Fruit fly (Drosophila melanogaster) whole organism, embryonic: ENCODE measurements around the gene zye.

Source experiments
- Bteb2 ChIP-seq: fragments of 200-800 bp; sonication (Bioruptor generic); optimal IDR thresholded peaks from 2 replicates; lab custom pipeline; 2016; ENCODE audit warnings: missing biosample characterization, missing genetic modification characterization
- CG10209 ChIP-seq: fragments of 200-800 bp; sonication (Bioruptor generic); optimal IDR thresholded peaks from 3 replicates; lab custom pipeline; 2017; ENCODE audit warnings: missing biosample characterization, mild to moderate bottlenecking, missing genetic modification characterization, missing genetic modification reagents
- CG10431 ChIP-seq: fragments of 200-800 bp; sonication (Bioruptor generic); optimal IDR thresholded peaks from 3 replicates; lab custom pipeline; 2018; ENCODE audit warnings: missing biosample characterization, mild to moderate bottlenecking, missing genetic modification characterization
- CG11560 ChIP-seq: fragments of 200-800 bp; sonication (Bioruptor generic); IDR thresholded peaks from 3 replicates; pipeline ENCODE4 v1.3.6; 2022; ENCODE audit warnings: missing biosample characterization, missing genetic modification characterization
- CG13894 ChIP-seq: fragments of 200-800 bp; sonication (Bioruptor generic); optimal IDR thresholded peaks from 3 replicates; lab custom pipeline; 2018; ENCODE audit warnings: missing biosample characterization, mild to moderate bottlenecking, missing genetic modification characterization, moderate library complexity
- CG15011 ChIP-seq: fragments of 200-800 bp; sonication (Bioruptor generic); optimal IDR thresholded peaks from 3 replicates; lab custom pipeline; 2018; ENCODE audit warnings: missing biosample characterization, mild to moderate bottlenecking, missing genetic modification characterization
- CG15479 ChIP-seq: fragments of 200-800 bp; sonication (Bioruptor generic); optimal IDR thresholded peaks from 3 replicates; lab custom pipeline; 2019; ENCODE audit warnings: missing biosample characterization, mild to moderate bottlenecking, missing genetic modification characterization, moderate library complexity
- CG17385 ChIP-seq: fragments of 200-800 bp; sonication (Bioruptor generic); optimal IDR thresholded peaks from 3 replicates; lab custom pipeline; 2018; ENCODE audit warnings: missing biosample characterization, mild to moderate bottlenecking, missing genetic modification characterization
- CG18764 ChIP-seq: fragments of 200-800 bp; sonication (Bioruptor generic); optimal IDR thresholded peaks from 3 replicates; lab custom pipeline; 2016; ENCODE audit warnings: missing biosample characterization, missing genetic modification characterization
- CG32772 ChIP-seq: fragments of 200-800 bp; sonication (Bioruptor generic); IDR thresholded peaks from 2 replicates; pipeline ENCODE4 v1.3.6; 2022; ENCODE audit warnings: missing biosample characterization, missing genetic modification characterization
- CG34224 ChIP-seq: fragments of 200-800 bp; sonication (Bioruptor generic); IDR thresholded peaks from 3 replicates; pipeline ENCODE4 v1.3.6; 2022; ENCODE audit warnings: missing biosample characterization, missing genetic modification characterization; ENCODE audit not compliant: partially characterized antibody
- CG4617 ChIP-seq: fragments of 200-800 bp; sonication (Bioruptor generic); optimal IDR thresholded peaks from 3 replicates; lab custom pipeline; 2016; ENCODE audit warnings: missing biosample characterization, missing genetic modification characterization, borderline replicate concordance
- CG6272 ChIP-seq: fragments of 200-800 bp; sonication (Bioruptor generic); IDR thresholded peaks from 2 replicates; pipeline ENCODE4 v1.3.6; 2022; ENCODE audit warnings: missing biosample characterization, missing genetic modification characterization
- CG6765 ChIP-seq: fragments of 200-800 bp; sonication (Bioruptor generic); optimal IDR thresholded peaks from 3 replicates; lab custom pipeline; 2017; ENCODE audit warnings: missing biosample characterization, mild to moderate bottlenecking, missing genetic modification characterization
- CG6813 ChIP-seq: fragments of 200-800 bp; sonication (Bioruptor generic); optimal IDR thresholded peaks from 2 replicates; lab custom pipeline; 2017; ENCODE audit warnings: missing biosample characterization, missing genetic modification characterization, mild to moderate bottlenecking, moderate library complexity, missing genetic modification reagents
- CG7556 ChIP-seq: fragments of 200-800 bp; sonication (Bioruptor generic); optimal IDR thresholded peaks from 2 replicates; lab custom pipeline; 2017; ENCODE audit warnings: missing biosample characterization, mild to moderate bottlenecking, missing genetic modification characterization
- CG8924 ChIP-seq: fragments of 200-800 bp; optimal IDR thresholded peaks from 3 replicates; lab custom pipeline; 2019; ENCODE audit warnings: missing biosample characterization, mild to moderate bottlenecking, missing genetic modification characterization, moderate library complexity
- CG9609 ChIP-seq: fragments of 200-800 bp; sonication (Bioruptor generic); optimal IDR thresholded peaks from 3 replicates; lab custom pipeline; 2016; ENCODE audit warnings: missing biosample characterization, missing genetic modification characterization
- CkIIα-i1 ChIP-seq: fragments of 200-800 bp; sonication (Bioruptor generic); IDR thresholded peaks from 2 replicates; pipeline ENCODE4 v1.3.6; 2022; ENCODE audit warnings: missing biosample characterization, missing genetic modification characterization
- Drgx ChIP-seq: fragments of 200-800 bp; sonication (Bioruptor generic); IDR thresholded peaks from 2 replicates; pipeline ENCODE4 v1.3.6; 2022; ENCODE audit warnings: missing biosample characterization, missing genetic modification characterization
- Hsf ChIP-seq: fragments of 200-800 bp; sonication (Bioruptor generic); optimal IDR thresholded peaks from 3 replicates; lab custom pipeline; 2016; ENCODE audit warnings: missing biosample characterization, missing genetic modification characterization
- Lim3 ChIP-seq: fragments of 200-800 bp; sonication (Bioruptor generic); IDR thresholded peaks from 2 replicates; pipeline ENCODE4 v1.3.6; 2022; ENCODE audit warnings: missing biosample characterization, missing genetic modification characterization
- Max ChIP-seq: fragments of 200-800 bp; sonication (Bioruptor generic); optimal IDR thresholded peaks from 2 replicates; lab custom pipeline; 2016; ENCODE audit warnings: missing biosample characterization, mild to moderate bottlenecking, missing genetic modification characterization
- Mrtf ChIP-seq: fragments of 200-800 bp; sonication (Bioruptor generic); IDR thresholded peaks from 3 replicates; pipeline ENCODE4 v1.3.6; 2022; ENCODE audit warnings: missing biosample characterization, missing genetic modification characterization
- Sox100B ChIP-seq: fragments of 200-800 bp; sonication (Bioruptor generic); optimal IDR thresholded peaks from 3 replicates; lab custom pipeline; 2018; ENCODE audit warnings: missing biosample characterization, mild to moderate bottlenecking, missing genetic modification characterization
- Sry-β ChIP-seq: fragments of 200-800 bp; sonication (Bioruptor generic); optimal IDR thresholded peaks from 2 replicates; lab custom pipeline; 2018; ENCODE audit warnings: missing biosample characterization, mild to moderate bottlenecking, missing genetic modification characterization, moderate library complexity
- ci ChIP-seq: fragments of 200-800 bp; sonication (Bioruptor generic); IDR thresholded peaks from 3 replicates; pipeline ENCODE4 v1.3.6; 2022; ENCODE audit warnings: missing biosample characterization, missing genetic modification characterization
- crc ChIP-seq: fragments of 200-800 bp; sonication (Bioruptor generic); optimal IDR thresholded peaks from 2 replicates; lab custom pipeline; 2016; ENCODE audit warnings: missing biosample characterization, missing genetic modification characterization
- dimm ChIP-seq: fragments of 200-800 bp; sonication (Bioruptor generic); IDR thresholded peaks from 2 replicates; pipeline ENCODE4 v1.3.6; 2022; ENCODE audit warnings: missing biosample characterization, missing genetic modification characterization
- ewg ChIP-seq: fragments of 200-800 bp; sonication (Bioruptor generic); optimal IDR thresholded peaks from 3 replicates; lab custom pipeline; 2017; ENCODE audit warnings: mild to moderate bottlenecking, missing biosample characterization, missing genetic modification reagents, missing genetic modification characterization
- gcm2 ChIP-seq: fragments of 200-800 bp; sonication (Bioruptor generic); optimal IDR thresholded peaks from 2 replicates; lab custom pipeline; 2016; ENCODE audit warnings: missing biosample characterization, missing genetic modification characterization
- hb ChIP-seq: fragments of 200-800 bp; sonication (Bioruptor generic); IDR thresholded peaks from 3 replicates; pipeline ENCODE4 v1.3.6; 2022; ENCODE audit warnings: missing biosample characterization, missing genetic modification characterization; ENCODE audit not compliant: partially characterized antibody
- ind ChIP-seq: fragments of 200-800 bp; sonication (Bioruptor generic); optimal IDR thresholded peaks from 3 replicates; lab custom pipeline; 2016; ENCODE audit warnings: missing biosample characterization, missing genetic modification characterization
- kah ChIP-seq: fragments of 200-800 bp; sonication (Bioruptor generic); optimal IDR thresholded peaks from 2 replicates; lab custom pipeline; 2018; ENCODE audit warnings: missing biosample characterization, mild to moderate bottlenecking, missing genetic modification characterization
- nerfin-1 ChIP-seq: fragments of 200-800 bp; sonication (Bioruptor generic); optimal IDR thresholded peaks from 3 replicates; lab custom pipeline; 2019; ENCODE audit warnings: missing biosample characterization, mild to moderate bottlenecking, missing genetic modification characterization, moderate library complexity
- peb ChIP-seq: fragments of 200-800 bp; sonication (Bioruptor generic); IDR thresholded peaks from 2 replicates; pipeline ENCODE4 v1.3.6; 2022; ENCODE audit warnings: missing biosample characterization, missing genetic modification characterization
- ranshi ChIP-seq: fragments of 200-800 bp; sonication (Bioruptor generic); IDR thresholded peaks from 2 replicates; pipeline ENCODE4 v1.3.6; 2022; ENCODE audit warnings: missing biosample characterization, missing genetic modification characterization
- sens-2 ChIP-seq: fragments of 200-800 bp; sonication (Bioruptor generic); IDR thresholded peaks from 2 replicates; pipeline ENCODE4 v1.3.6; 2022; ENCODE audit warnings: missing biosample characterization, missing genetic modification characterization
- slbo ChIP-seq: fragments of 200-800 bp; sonication (Bioruptor generic); IDR thresholded peaks from 2 replicates; pipeline ENCODE4 v1.3.6; 2022; ENCODE audit warnings: missing biosample characterization, missing genetic modification characterization
- slp2 ChIP-seq: fragments of 200-800 bp; sonication (Bioruptor generic); optimal IDR thresholded peaks from 2 replicates; lab custom pipeline; 2016; ENCODE audit warnings: missing biosample characterization, missing genetic modification characterization
- sr ChIP-seq: fragments of 200-800 bp; sonication (Bioruptor generic); IDR thresholded peaks from 3 replicates; pipeline ENCODE4 v1.3.6; 2022; ENCODE audit warnings: missing biosample characterization, missing genetic modification characterization
- stc ChIP-seq: fragments of 200-800 bp; sonication (Bioruptor generic); IDR thresholded peaks from 2 replicates; pipeline ENCODE4 v1.3.6; 2022; ENCODE audit warnings: missing biosample characterization, missing genetic modification characterization
- tgo ChIP-seq: fragments of 200-800 bp; sonication (Bioruptor generic); IDR thresholded peaks from 3 replicates; pipeline ENCODE4 v1.3.6; 2022; ENCODE audit warnings: missing biosample characterization, missing genetic modification characterization
- ttk ChIP-seq: fragments of 200-800 bp; sonication (Bioruptor generic); IDR thresholded peaks from 2 replicates; pipeline ENCODE4 v2.1.2; 2022; ENCODE audit warnings: missing biosample characterization, missing genetic modification characterization
- tup ChIP-seq: fragments of 200-800 bp; sonication (Bioruptor generic); optimal IDR thresholded peaks from 2 replicates; lab custom pipeline; 2016; ENCODE audit warnings: missing biosample characterization, mild to moderate bottlenecking, missing genetic modification characterization, moderate library complexity
- twi ChIP-seq: fragments of 200-800 bp; optimal IDR thresholded peaks from 2 replicates; lab custom pipeline; 2019; ENCODE audit warnings: missing biosample characterization, mild to moderate bottlenecking, missing genetic modification characterization, moderate library complexity
- unc-4 ChIP-seq: fragments of 200-800 bp; sonication (Bioruptor generic); IDR thresholded peaks from 2 replicates; pipeline ENCODE4 v1.3.6; 2022; ENCODE audit warnings: missing biosample characterization, missing genetic modification characterization; ENCODE audit not compliant: partially characterized antibody
- zen2 ChIP-seq: fragments of 200-800 bp; sonication (Bioruptor generic); IDR thresholded peaks from 3 replicates; pipeline ENCODE4 v1.3.6; 2022; ENCODE audit warnings: missing biosample characterization, missing genetic modification characterization; ENCODE audit not compliant: partially characterized antibody
- zfh2 ChIP-seq: fragments of 200-800 bp; sonication (Bioruptor generic); optimal IDR thresholded peaks from 2 replicates; lab custom pipeline; 2016; ENCODE audit warnings: missing biosample characterization, missing genetic modification characterization

The zye gene

DNA sequence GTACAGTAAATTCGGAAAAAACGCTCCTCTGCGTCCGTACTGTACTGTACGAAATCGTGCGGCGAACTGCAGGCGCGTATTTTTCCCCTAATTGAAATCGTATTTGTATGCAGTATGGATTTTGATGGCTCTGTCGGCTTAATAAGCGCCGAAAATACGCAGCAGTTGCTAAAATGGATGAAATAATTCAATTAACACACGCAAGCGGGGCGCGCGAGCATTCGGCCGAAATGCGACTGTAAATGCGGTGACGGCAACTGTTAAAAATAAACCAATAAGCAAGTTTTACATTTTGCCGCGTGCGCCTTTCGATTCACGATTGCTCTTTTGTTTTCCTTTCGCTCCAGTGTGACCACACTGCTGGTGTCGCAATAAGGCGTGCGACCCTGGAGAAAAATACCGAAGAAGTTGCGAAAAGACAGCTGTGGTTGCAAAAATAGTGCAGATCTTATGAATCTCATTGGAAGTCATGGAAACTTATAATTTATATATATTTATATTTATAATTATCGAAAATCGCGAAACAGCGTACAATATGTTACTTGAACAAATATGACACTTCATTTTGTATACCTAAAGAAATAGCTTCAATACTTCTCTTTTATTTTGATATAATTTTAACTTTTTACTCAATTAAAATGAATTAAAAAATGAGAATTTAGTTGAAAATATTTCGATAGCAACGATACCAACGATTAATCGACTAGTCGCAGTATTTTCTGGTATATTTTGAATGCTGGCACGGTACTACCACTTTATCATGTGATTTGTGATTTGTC, 59.8 kb downstream of the zye start, which contains the start of the genes CG32428 and CG5969 (continued):
- TF ChIP-seq CG11560 (no peak), slp2 (GFP tag; lab: Kevin White, UChicago) (no peak), stc (GFP tag; lab: Robert Waterston, UW) (no peak), CG6765 (peak; percentile 12), ind (GFP tag; lab: Kevin White, UChicago) (peak; percentile 68), peb (GFP tag; lab: Robert Waterston, UW) (no peak), twi (tag; lab: Kevin White, UChicago) (peak; percentile 14), CG4617 (no peak), CG13894 (tag; lab: Kevin White, UChicago) (peak; percentile 53), CG10431 (GFP tag; lab: Kevin White, UChicago) (no peak), CG18764 (GFP tag; lab: Kevin White, UChicago) (peak; percentile 13), CG34224 (GFP tag; lab: Robert Waterston, UW) (no peak), ewg (GFP tag; lab: Kevin White, UChicago) (peak; percentile 36), sr (GFP tag; lab: Robert Waterston, UW) (no peak), ttk (GFP tag; lab: Robert Waterston, UW) (no peak), zen2 (GFP tag; lab: Robert Waterston, UW) (no peak), Drgx (GFP tag; lab: Robert Waterston, UW) (peak; percentile 84), hb (no peak), crc (GFP tag; lab: Kevin White, UChicago) (no peak), Mrtf (GFP tag; lab: Robert Waterston, UW) (no peak; the same call in 2 of the 3 replicates), unc-4 (GFP tag; lab: Robert Waterston, UW) (no peak), Lim3 (no peak), CG6272 (GFP tag; lab: Robert Waterston, UW) (0 out of 2 replicates have a peak, but pooled peaks have one; percentile 24), dimm (GFP tag; lab: Robert Waterston, UW) (no peak), Sox100B (GFP tag; lab: Kevin White, UChicago) (peak; percentile 52), Bteb2 (GFP tag; lab: Kevin White, UChicago) (no peak), ci (GFP tag; lab: Robert Waterston, UW) (peak; percentile 36; the same call in 2 of the 3 replicates), Hsf (GFP tag; lab: Kevin White, UChicago) (no peak), ranshi (GFP tag; lab: Robert Waterston, UW) (peak; percentile 57), CG15479 (GFP tag; lab: Kevin White, UChicago) (peak; percentile 81), CG6813 (GFP tag; lab: Kevin White, UChicago) (peak; percentile 20), CG10209 (GFP tag; lab: Kevin White, UChicago) (peak; percentile 70), CG32772 (peak; percentile 49; the same call in 1 of the 2 replicates), gcm2 (GFP tag; lab: Kevin White, UChicago) (no peak), kah (GFP tag; lab: Kevin White, UChicago) (no peak), nerfin-1 (peak; percentile 20), zfh2 (GFP tag; lab: Kevin White, UChicago) (peak; percentile 16), CkIIα-i1 (GFP tag; lab: Robert Waterston, UW) (no peak), sens-2 (GFP tag; lab: Robert Waterston, UW) (0 out of 2 replicates have a peak, but pooled peaks have one; percentile 14), Sry-β (GFP tag; lab: Kevin White, UChicago) (no peak), CG9609 (GFP tag; lab: Kevin White, UChicago) (no peak), CG17385 (GFP tag; lab: Kevin White, UChicago) (peak; percentile 49), CG7556 (GFP tag; lab: Kevin White, UChicago) (peak; percentile 45), slbo (GFP tag; lab: Robert Waterston, UW) (peak; percentile 89), tgo (peak; percentile 60), CG8924 (tag; lab: Kevin White, UChicago) (peak; percentile 70), Max (GFP tag; lab: Kevin White, UChicago) (peak; percentile 45), CG15011 (no peak), tup (GFP tag; lab: Kevin White, UChicago) (no peak)
